Worm (Caenorhabditis elegans) whole organism, young adult: ENCODE data around the gene cng-1.

Experiments used
- B0336.3 ChIP-seq: fragments of 200-800 bp; sonication (Bioruptor generic); IDR thresholded peaks from 2 replicates; pipeline ENCODE4 v1.3.6; 2022; ENCODE audit warnings: missing genetic modification characterization, missing compliant biosample characterization
- C17E4.6 ChIP-seq: fragments of 200-800 bp; sonication (Bioruptor generic); IDR thresholded peaks from 2 replicates; pipeline ENCODE4 v1.3.6; 2022; ENCODE audit warnings: missing genetic modification reagents, missing genetic modification characterization, missing compliant biosample characterization
- D2030.7 ChIP-seq: fragments of 200-800 bp; sonication (Bioruptor generic); IDR thresholded peaks from 2 replicates; pipeline ENCODE4 v1.3.6; 2022; ENCODE audit warnings: missing genetic modification reagents, missing genetic modification characterization, missing compliant biosample characterization
- F33H1.4 ChIP-seq: fragments of 200-800 bp; sonication (Bioruptor generic); IDR thresholded peaks from 2 replicates; pipeline ENCODE4 v1.3.6; 2022; ENCODE audit warnings: missing genetic modification reagents, missing genetic modification characterization, missing compliant biosample characterization
- F49E8.2 ChIP-seq: sonication (generic microtip); optimal IDR thresholded peaks from 3 replicates; lab custom pipeline; 2017; ENCODE audit warnings: missing genetic modification characterization, mild to moderate bottlenecking, missing compliant biosample characterization, antibody characterized with exemption, moderate library complexity; ENCODE audit not compliant: insufficient read depth
- F55B11.4 ChIP-seq: sonication (generic microtip); optimal IDR thresholded peaks from 2 replicates; lab custom pipeline; 2016; ENCODE audit warnings: missing compliant biosample characterization, missing genetic modification characterization, borderline replicate concordance; ENCODE audit not compliant: insufficient read depth
- K11D2.4 ChIP-seq: fragments of 200-800 bp; sonication (Bioruptor generic); IDR thresholded peaks from 2 replicates; pipeline ENCODE4 v1.3.6; 2022; ENCODE audit warnings: missing genetic modification reagents, missing genetic modification characterization, missing compliant biosample characterization
- Y95B8A.8 ChIP-seq: fragments of 200-800 bp; sonication (Bioruptor generic); IDR thresholded peaks from 2 replicates; pipeline ENCODE4 v1.3.6; 2022; ENCODE audit warnings: missing genetic modification reagents, missing genetic modification characterization, missing compliant biosample characterization
- ZK185.1 ChIP-seq: sonication (generic microtip); optimal IDR thresholded peaks from 2 replicates; lab custom pipeline; 2016; ENCODE audit warnings: mild to moderate bottlenecking, missing genetic modification characterization, missing compliant biosample characterization; ENCODE audit not compliant: poor library complexity, severe bottlenecking
- athp-1 ChIP-seq: sonication (generic microtip); optimal IDR thresholded peaks from 2 replicates; lab custom pipeline; 2017; ENCODE audit warnings: mild to moderate bottlenecking, missing genetic modification characterization, missing compliant biosample characterization
- ceh-100 ChIP-seq: fragments of 200-800 bp; sonication (Bioruptor generic); IDR thresholded peaks from 2 replicates; pipeline ENCODE4 v1.3.6; 2022; ENCODE audit warnings: missing genetic modification reagents, missing genetic modification characterization, missing compliant biosample characterization
- ceh-40 ChIP-seq: fragments of 200-800 bp; sonication (Bioruptor generic); IDR thresholded peaks from 2 replicates; pipeline ENCODE4 v1.3.6; 2022; ENCODE audit warnings: missing genetic modification characterization, missing compliant biosample characterization
- ceh-91 ChIP-seq: fragments of 200-800 bp; sonication (Bioruptor generic); IDR thresholded peaks from 2 replicates; pipeline ENCODE4 v1.3.6; 2022; ENCODE audit warnings: missing genetic modification reagents, missing genetic modification characterization, missing compliant biosample characterization
- dox-1 ChIP-seq: fragments of 200-800 bp; sonication (Bioruptor generic); IDR thresholded peaks from 2 replicates; pipeline ENCODE4 v1.3.6; 2022; ENCODE audit warnings: missing genetic modification reagents, missing genetic modification characterization, missing compliant biosample characterization
- dpl-1 ChIP-seq: fragments of 150-350 bp; optimal IDR thresholded peaks from 2 replicates; lab custom pipeline; 2014; ENCODE audit warnings: missing biosample characterization, missing genetic modification reagents, missing genetic modification characterization
- efl-1 ChIP-seq: fragments of 150-350 bp; optimal IDR thresholded peaks from 2 replicates; lab custom pipeline; 2014; ENCODE audit warnings: missing biosample characterization, missing genetic modification reagents, missing genetic modification characterization
- ekl-4 ChIP-seq: fragments of 200-800 bp; sonication (Bioruptor generic); IDR thresholded peaks from 2 replicates; pipeline ENCODE4 v1.3.6; 2022; ENCODE audit warnings: missing genetic modification reagents, missing genetic modification characterization, missing compliant biosample characterization
- hlh-26 ChIP-seq: fragments of 200-800 bp; sonication (Bioruptor generic); conservative IDR thresholded peaks from 2 replicates; pipeline ENCODE4 v1.3.6; 2022; ENCODE audit warnings: missing genetic modification reagents, missing genetic modification characterization, missing compliant biosample characterization
- hmg-1.2 ChIP-seq: fragments of 200-800 bp; sonication (Bioruptor generic); IDR thresholded peaks from 2 replicates; pipeline ENCODE4 v1.3.6; 2022; ENCODE audit warnings: missing genetic modification reagents, missing genetic modification characterization, missing compliant biosample characterization
- hsf-1 ChIP-seq: fragments of 200-800 bp; sonication (Bioruptor generic); IDR thresholded peaks from 2 replicates; pipeline ENCODE4 v1.3.6; 2022; ENCODE audit warnings: missing genetic modification reagents, missing genetic modification characterization, missing compliant biosample characterization
- let-526 ChIP-seq: fragments of 200-800 bp; sonication (Bioruptor generic); IDR thresholded peaks from 2 replicates; pipeline ENCODE4 v1.3.6; 2022; ENCODE audit warnings: missing genetic modification reagents, missing genetic modification characterization, missing compliant biosample characterization
- lin-35 ChIP-seq, 3 experiments: fragments of 150-350 bp in 2 of 3; sonication (generic microtip) in 1 of 3; optimal IDR thresholded peaks; 2 replicates each; lab custom pipeline; 2014 to 2018; ENCODE audit warnings: missing biosample characterization in 3 of 3, missing genetic modification characterization in 3 of 3, missing genetic modification reagents in 3 of 3
- lin-54 ChIP-seq: fragments of 200-800 bp; sonication (Bioruptor generic); optimal IDR thresholded peaks from 2 replicates; lab custom pipeline; 2018; ENCODE audit warnings: mild to moderate bottlenecking, missing genetic modification characterization, missing compliant biosample characterization
- lsl-1 ChIP-seq: fragments of 200-800 bp; sonication (Bioruptor generic); optimal IDR thresholded peaks from 2 replicates; lab custom pipeline; 2018; ENCODE audit warnings: mild to moderate bottlenecking, missing genetic modification characterization, moderate library complexity, missing compliant biosample characterization
- lsy-27 ChIP-seq: sonication (generic microtip); optimal IDR thresholded peaks from 2 replicates; lab custom pipeline; 2017; ENCODE audit warnings: missing genetic modification characterization, mild to moderate bottlenecking, missing compliant biosample characterization, antibody characterized with exemption, missing genotype, borderline replicate concordance; ENCODE audit not compliant: insufficient read depth
- madf-3 ChIP-seq: fragments of 200-800 bp; sonication (Bioruptor generic); IDR thresholded peaks from 2 replicates; pipeline ENCODE4 v1.3.6; 2022; ENCODE audit warnings: missing genetic modification reagents, missing genetic modification characterization, missing compliant biosample characterization
- madf-8 ChIP-seq: fragments of 200-800 bp; sonication (Bioruptor generic); conservative IDR thresholded peaks from 2 replicates; pipeline ENCODE4 v1.3.6; 2022; ENCODE audit warnings: missing genetic modification reagents, missing genetic modification characterization, missing compliant biosample characterization
- mcd-1 ChIP-seq: fragments of 200-800 bp; sonication (Bioruptor generic); IDR thresholded peaks from 2 replicates; pipeline ENCODE4 v1.3.6; 2022; ENCODE audit warnings: missing genetic modification reagents, missing genetic modification characterization, missing compliant biosample characterization
- mel-28 ChIP-seq: sonication (generic microtip); optimal IDR thresholded peaks from 2 replicates; lab custom pipeline; 2016; ENCODE audit warnings: borderline replicate concordance, mild to moderate bottlenecking, missing genetic modification characterization, missing compliant biosample characterization
- nhr-120 ChIP-seq: fragments of 200-800 bp; sonication (Bioruptor generic); IDR thresholded peaks from 2 replicates; pipeline ENCODE4 v1.3.6; 2022; ENCODE audit warnings: missing genetic modification characterization, missing compliant biosample characterization
- nhr-80 ChIP-seq: sonication (generic microtip); optimal IDR thresholded peaks from 2 replicates; lab custom pipeline; 2016; ENCODE audit warnings: missing genetic modification characterization, missing compliant biosample characterization
- pbrm-1 ChIP-seq: fragments of 200-800 bp; sonication (Bioruptor generic); IDR thresholded peaks from 2 replicates; pipeline ENCODE4 v1.3.6; 2022; ENCODE audit warnings: missing genetic modification reagents, missing genetic modification characterization, missing compliant biosample characterization
- pha-4 ChIP-seq: fragments of 150-350 bp; sonication (generic microtip); optimal IDR thresholded peaks from 2 replicates; lab custom pipeline; 2014; ENCODE audit warnings: missing biosample characterization, missing genetic modification reagents, missing genetic modification characterization
- rec-8 ChIP-seq, 2 experiments: sonication (generic microtip); optimal IDR thresholded peaks; 2 replicates each; lab custom pipeline; 2016; ENCODE audit warnings: mild to moderate bottlenecking in 2 of 2, missing genetic modification characterization in 2 of 2, missing genetic modification reagents in 2 of 2, missing genotype in 2 of 2, missing biosample characterization in 1 of 2, missing compliant biosample characterization in 1 of 2, moderate library complexity in 1 of 2
- repo-1 ChIP-seq: sonication (generic microtip); optimal IDR thresholded peaks from 2 replicates; lab custom pipeline; 2017; ENCODE audit warnings: mild to moderate bottlenecking, missing genetic modification characterization, missing compliant biosample characterization
- sea-2 ChIP-seq: fragments of 200-800 bp; sonication (Bioruptor generic); IDR thresholded peaks from 2 replicates; pipeline ENCODE4 v1.3.6; 2022; ENCODE audit warnings: missing genetic modification characterization, missing compliant biosample characterization
- snpc-1.3 ChIP-seq: sonication (generic microtip); optimal IDR thresholded peaks from 2 replicates; lab custom pipeline; 2017; ENCODE audit warnings: missing genetic modification characterization, mild to moderate bottlenecking, missing compliant biosample characterization, antibody characterized with exemption, moderate library complexity, missing genotype, missing genetic modification reagents; ENCODE audit not compliant: insufficient read depth
- snpc-3.4 ChIP-seq: sonication (generic microtip); optimal IDR thresholded peaks from 2 replicates; lab custom pipeline; 2017; ENCODE audit warnings: missing genetic modification characterization, mild to moderate bottlenecking, missing compliant biosample characterization, antibody characterized with exemption, moderate library complexity, missing genotype, missing genetic modification reagents
- somi-1 ChIP-seq: fragments of 200-800 bp; sonication (Bioruptor generic); optimal IDR thresholded peaks from 2 replicates; lab custom pipeline; 2018; ENCODE audit warnings: mild to moderate bottlenecking, missing genetic modification characterization, missing compliant biosample characterization
- sptf-2 ChIP-seq: fragments of 200-800 bp; sonication (Bioruptor generic); optimal IDR thresholded peaks from 2 replicates; lab custom pipeline; 2018; ENCODE audit warnings: mild to moderate bottlenecking, missing genetic modification characterization, missing compliant biosample characterization
- tbp1 ChIP-seq: fragments of 200-800 bp; sonication (Bioruptor generic); optimal IDR thresholded peaks from 2 replicates; lab custom pipeline; 2018; ENCODE audit warnings: mild to moderate bottlenecking, missing genetic modification characterization, missing compliant biosample characterization
- unc-130 ChIP-seq: sonication (generic microtip); optimal IDR thresholded peaks from 2 replicates; lab custom pipeline; 2016; ENCODE audit warnings: missing genetic modification reagents, missing genetic modification characterization, missing compliant biosample characterization
- xnd-1 ChIP-seq: sonication (generic microtip); optimal IDR thresholded peaks from 2 replicates; lab custom pipeline; 2016; ENCODE audit warnings: missing genotype, missing genetic modification reagents, missing genetic modification characterization, missing compliant biosample characterization
- ztf-25 ChIP-seq: fragments of 200-800 bp; sonication (Bioruptor generic); IDR thresholded peaks from 2 replicates; pipeline ENCODE4 v1.3.6; 2022; ENCODE audit warnings: missing genetic modification reagents, missing genetic modification characterization, missing compliant biosample characterization

The cng-1 gene

ce11 chrV:14993620-14994019 lies 37.7 kb downstream of the cng-1 start, which contains the start of gene fil-1:
fil-1 (plus strand) TSS chrV:14993838.
- TF ChIP-seq nhr-80 (tag; lab: Kevin White, UChicago): peak; percentile 22
- TF ChIP-seq F33H1.4 (GFP tag; lab: Robert Waterston, UW): no peak

DNA sequence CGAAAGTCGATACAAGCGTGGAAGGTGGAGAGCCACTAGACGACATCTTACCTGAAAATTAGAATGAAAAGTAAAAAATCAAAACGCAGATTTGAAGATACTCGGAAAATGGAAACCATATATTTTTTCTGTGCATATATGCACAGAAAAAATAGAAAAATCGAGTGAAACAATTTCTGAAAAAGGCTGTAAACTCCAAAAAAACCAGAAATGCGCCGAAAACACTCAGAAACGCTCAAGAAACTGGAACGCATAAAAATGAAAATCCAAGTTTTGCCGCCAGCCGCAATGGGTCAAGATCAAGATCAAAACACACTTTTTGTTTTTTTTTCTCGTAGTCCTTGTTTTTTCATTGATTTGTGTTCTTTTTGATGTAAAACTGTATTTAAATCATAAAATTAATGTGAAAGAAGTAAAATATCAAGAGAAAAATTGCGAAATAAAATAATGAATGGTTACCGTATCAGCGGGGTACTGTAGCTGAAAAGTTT lies 38.6 kb downstream of the cng-1 start, which contains the start of gene T01C3.3:
Gene T01C3.3, minus strand, starts transcription at position 51 of the 491 bp plus-strand sequence.
- TF ChIP-seq lsy-27 (no peak), unc-130 (GFP tag; lab: Kevin White, UChicago) (peak; percentile 17), C17E4.6 (GFP tag; lab: Robert Waterston, UW) (0 out of 2 replicates have a peak, but pooled peaks have one; percentile 34), snpc-3.4 (tag; lab: Kevin White, UChicago) (peak; percentile 72), lin-35 (GFP tag; optimal IDR thresholded peaks at IDR 0.05; lab: Kevin White, UChicago) (peak in 1 of 3 experiments; percentile 59), sea-2 (GFP tag; lab: Robert Waterston, UW) (no peak), hmg-1.2 (GFP tag; lab: Robert Waterston, UW) (peak; percentile 52), K11D2.4 (GFP tag; lab: Robert Waterston, UW) (no peak), ceh-40 (no peak), xnd-1 (tag; lab: Kevin White, UChicago) (peak; percentile 91), pbrm-1 (GFP tag; lab: Robert Waterston, UW) (0 out of 2 replicates have a peak, but pooled peaks have one; percentile 35), athp-1 (tag; lab: Kevin White, UChicago) (no peak), dpl-1 (peak; percentile 93), dox-1 (GFP tag; lab: Robert Waterston, UW) (peak; percentile 57), mcd-1 (GFP tag; lab: Robert Waterston, UW) (peak; percentile 50), ceh-100 (0 out of 2 replicates have a peak, but pooled peaks have one; percentile 32), F49E8.2 (tag; lab: Kevin White, UChicago) (peak; percentile 42), rec-8 (tag; optimal IDR thresholded peaks at IDR 0.05; lab: Kevin White, UChicago) (no peak), pha-4 (tag; lab: Kevin White, UChicago) (no peak), ZK185.1 (tag; lab: Kevin White, UChicago) (no peak), F55B11.4 (tag; lab: Kevin White, UChicago) (no peak), sptf-2 (GFP tag; lab: Kevin White, UChicago) (no peak), repo-1 (tag; lab: Kevin White, UChicago) (no peak), somi-1 (GFP tag; lab: Kevin White, UChicago) (no peak), tbp1 (GFP tag; lab: Kevin White, UChicago) (peak; percentile 32), D2030.7 (peak; percentile 89), let-526 (GFP tag; lab: Robert Waterston, UW) (no peak), madf-3 (GFP tag; lab: Robert Waterston, UW) (peak; percentile 78; the same call in 1 of the 2 replicates), lsl-1 (GFP tag; lab: Kevin White, UChicago) (peak; percentile 91), B0336.3 (GFP tag; lab: Robert Waterston, UW) (no peak), Y95B8A.8 (GFP tag; lab: Robert Waterston, UW) (peak; percentile 51; the same call in 1 of the 2 replicates), hlh-26 (GFP tag; lab: Robert Waterston, UW) (no peak), madf-8 (peak; percentile 92), lin-54 (GFP tag; lab: Kevin White, UChicago) (peak; percentile 52), hsf-1 (peak; percentile 86), ztf-25 (GFP tag; lab: Robert Waterston, UW) (0 out of 2 replicates have a peak, but pooled peaks have one; percentile 24), F33H1.4 (GFP tag; lab: Robert Waterston, UW) (peak; percentile 78), nhr-120 (GFP tag; lab: Robert Waterston, UW) (no peak), snpc-1.3 (peak; percentile 13), ceh-91 (peak; percentile 92), mel-28 (tag; lab: Kevin White, UChicago) (no peak), efl-1 (peak; percentile 98), ekl-4 (GFP tag; lab: Robert Waterston, UW) (0 out of 2 replicates have a peak, but pooled peaks have one; percentile 33)
